Fruit fly (Drosophila melanogaster) whole organism, pupa: Measurements from ENCODE around the gene RpL27A.

ENCODE experiments used
- CG32121 ChIP-seq: fragments of 200-800 bp; sonication (Bioruptor generic); IDR thresholded peaks from 2 replicates; pipeline ENCODE4 v1.3.6; 2022; ENCODE audit warnings: missing biosample characterization, missing genetic modification characterization
- CG34367 ChIP-seq: fragments of 200-800 bp; sonication (Bioruptor generic); optimal IDR thresholded peaks from 2 replicates; lab custom pipeline; 2018; ENCODE audit warnings: missing biosample characterization, mild to moderate bottlenecking, missing genetic modification characterization
- CG8301 ChIP-seq: fragments of 200-800 bp; sonication (Bioruptor generic); optimal IDR thresholded peaks from 2 replicates; lab custom pipeline; 2018; ENCODE audit warnings: missing biosample characterization, mild to moderate bottlenecking, missing genetic modification characterization
- CG9948 ChIP-seq: fragments of 200-800 bp; sonication (Bioruptor generic); optimal IDR thresholded peaks from 2 replicates; lab custom pipeline; 2018; ENCODE audit warnings: missing biosample characterization, mild to moderate bottlenecking, missing genetic modification characterization, moderate library complexity
- rn ChIP-seq: fragments of 200-800 bp; sonication (Bioruptor generic); IDR thresholded peaks from 2 replicates; pipeline ENCODE4 v1.3.6; 2022; ENCODE audit warnings: missing biosample characterization, missing genetic modification characterization

- TF ChIP-seq CG8301 (tag; lab: Kevin White, UChicago) (no peak), CG34367 (tag; lab: Kevin White, UChicago) (no peak), CG32121 (GFP tag; lab: Robert Waterston, UW) (no peak), rn (GFP tag; lab: Robert Waterston, UW) (no peak), CG9948 (tag; lab: Kevin White, UChicago) (no peak)
Measured at dm6 chr2L:4464946-4465345, 6.8 kb upstream of the RpL27A start, which contains the start of gene FIG4.
